Worm (Caenorhabditis elegans) whole organism, L1 larva: ENCODE data around the gene clec-164.

Source experiments
- C04F5.9 ChIP-seq: sonication (generic microtip); optimal IDR thresholded peaks from 2 replicates; lab custom pipeline; 2016; ENCODE audit warnings: missing genetic modification characterization, missing compliant biosample characterization
- C16A3.4 ChIP-seq: fragments of 150-350 bp; optimal IDR thresholded peaks from 2 replicates; lab custom pipeline; 2014; ENCODE audit warnings: missing biosample characterization, missing genetic modification characterization
- Y116A8C.19 ChIP-seq: sonication (generic microtip); optimal IDR thresholded peaks from 2 replicates; lab custom pipeline; 2016; ENCODE audit warnings: missing compliant biosample characterization, missing genetic modification characterization, borderline replicate concordance
- alr-1 ChIP-seq: fragments of 200-800 bp; sonication (Bioruptor generic); optimal IDR thresholded peaks from 2 replicates; lab custom pipeline; 2018; ENCODE audit warnings: borderline replicate concordance, mild to moderate bottlenecking, missing genetic modification characterization, missing compliant biosample characterization
- aly-2 ChIP-seq: fragments of 150-350 bp; optimal IDR thresholded peaks from 2 replicates; lab custom pipeline; 2014; ENCODE audit warnings: missing biosample characterization, missing genetic modification characterization
- blmp-1 ChIP-seq: fragments of 150-350 bp; optimal IDR thresholded peaks from 2 replicates; lab custom pipeline; 2014; ENCODE audit warnings: missing biosample characterization, missing genetic modification characterization
- ceh-82 ChIP-seq, 3 experiments: fragments of 150-350 bp in 1 of 3; sonication (generic microtip) in 2 of 3; optimal IDR thresholded peaks; 2 replicates each; lab custom pipeline; 2014 to 2017; ENCODE audit warnings: missing biosample characterization in 3 of 3, missing genetic modification characterization in 3 of 3
- dpl-1 ChIP-seq, 3 experiments: fragments of 150-350 bp in 2 of 3; sonication (generic microtip) in 1 of 3; optimal IDR thresholded peaks; 2 replicates each; lab custom pipeline; 2014 to 2017; ENCODE audit warnings: missing biosample characterization in 3 of 3, missing genetic modification characterization in 3 of 3, missing genetic modification reagents in 3 of 3
- dsc-1 ChIP-seq: sonication (generic microtip); optimal IDR thresholded peaks from 2 replicates; lab custom pipeline; 2016; ENCODE audit warnings: mild to moderate bottlenecking, missing genetic modification characterization, missing compliant biosample characterization
- efl-1 ChIP-seq, 4 experiments: fragments of 150-350 bp; optimal IDR thresholded peaks in 3 of 4; peaks in 1 of 4; 1 replicate in 1 of 4; 2 replicates in 3 of 4; lab custom pipeline; 2014; ENCODE audit warnings: missing biosample characterization in 2 of 4, missing genetic modification characterization in 2 of 4, missing genetic modification reagents in 2 of 4
- ets-5 ChIP-seq: fragments of 200-800 bp; sonication (Bioruptor generic); IDR thresholded peaks from 2 replicates; pipeline ENCODE4 v1.3.6; 2022; ENCODE audit warnings: missing genetic modification characterization, missing compliant biosample characterization
- jun-1 ChIP-seq: fragments of 150-350 bp; optimal IDR thresholded peaks from 2 replicates; lab custom pipeline; 2014; ENCODE audit warnings: missing biosample characterization, missing genetic modification reagents, missing genetic modification characterization
- lin-15B ChIP-seq: fragments of 150-350 bp; sonication (generic microtip); optimal IDR thresholded peaks from 3 replicates; lab custom pipeline; 2014; ENCODE audit warnings: missing biosample characterization, missing genetic modification characterization
- lin-35 ChIP-seq, 2 experiments: fragments of 150-350 bp; optimal IDR thresholded peaks; 2 replicates each; lab custom pipeline; 2014; ENCODE audit warnings: missing biosample characterization in 2 of 2, missing genetic modification characterization in 2 of 2, missing genetic modification reagents in 2 of 2
- lir-3 ChIP-seq: sonication (generic microtip); optimal IDR thresholded peaks from 2 replicates; lab custom pipeline; 2016; ENCODE audit warnings: mild to moderate bottlenecking, missing genetic modification characterization, moderate library complexity, missing compliant biosample characterization; ENCODE audit not compliant: poor library complexity
- lsy-2 ChIP-seq, 2 experiments: fragments of 150-350 bp; optimal IDR thresholded peaks; 2 replicates each; lab custom pipeline; 2014; ENCODE audit warnings: missing biosample characterization in 2 of 2, missing genetic modification characterization in 2 of 2
- mdl-1 ChIP-seq, 2 experiments: fragments of 150-350 bp; optimal IDR thresholded peaks; 2 replicates each; lab custom pipeline; 2014 to 2017; ENCODE audit warnings: missing biosample characterization in 2 of 2, missing genetic modification characterization in 2 of 2, inconsistent platforms in 1 of 2
- nhr-20 ChIP-seq: sonication (generic microtip); optimal IDR thresholded peaks from 2 replicates; lab custom pipeline; 2016; ENCODE audit warnings: mild to moderate bottlenecking, missing genetic modification characterization, missing compliant biosample characterization
- nhr-237 ChIP-seq: fragments of 150-350 bp; optimal IDR thresholded peaks from 2 replicates; lab custom pipeline; 2014; ENCODE audit warnings: missing biosample characterization, missing genetic modification characterization
- nhr-28 ChIP-seq: fragments of 150-350 bp; optimal IDR thresholded peaks from 2 replicates; lab custom pipeline; 2014; ENCODE audit warnings: missing biosample characterization, missing genetic modification characterization
- nhr-71 ChIP-seq: sonication (generic microtip); optimal IDR thresholded peaks from 2 replicates; lab custom pipeline; 2016; ENCODE audit warnings: mild to moderate bottlenecking, missing genetic modification characterization, moderate library complexity, missing compliant biosample characterization
- nhr-77 ChIP-seq: fragments of 150-350 bp; optimal IDR thresholded peaks from 2 replicates; lab custom pipeline; 2014; ENCODE audit warnings: missing biosample characterization, missing genetic modification characterization
- nhr-84 ChIP-seq: sonication (generic microtip); optimal IDR thresholded peaks from 2 replicates; lab custom pipeline; 2017; ENCODE audit warnings: missing biosample characterization, missing genetic modification characterization
- nhr-85 ChIP-seq: sonication (generic microtip); peaks from one replicate; lab custom pipeline; 2016; ENCODE audit warnings: missing genetic modification characterization, inconsistent platforms, missing compliant biosample characterization
- nhr-90 ChIP-seq: sonication (generic microtip); optimal IDR thresholded peaks from 2 replicates; lab custom pipeline; 2016; ENCODE audit warnings: mild to moderate bottlenecking, missing genetic modification characterization, missing compliant biosample characterization; ENCODE audit not compliant: poor library complexity
- pqm-1 ChIP-seq: sonication (generic microtip); optimal IDR thresholded peaks from 3 replicates; lab custom pipeline; 2017; ENCODE audit warnings: missing biosample characterization, missing genetic modification characterization
- skn-1 ChIP-seq: fragments of 150-350 bp; optimal IDR thresholded peaks from 2 replicates; lab custom pipeline; 2014; ENCODE audit warnings: missing biosample characterization, missing genetic modification characterization
- snu-23 ChIP-seq: sonication (generic microtip); optimal IDR thresholded peaks from 2 replicates; lab custom pipeline; 2016; ENCODE audit warnings: missing genetic modification characterization, missing compliant biosample characterization
- sox-4 ChIP-seq: sonication (generic microtip); optimal IDR thresholded peaks from 2 replicates; lab custom pipeline; 2016; ENCODE audit warnings: missing genetic modification characterization, missing compliant biosample characterization
- sptf-1 ChIP-seq: fragments of 150-350 bp; optimal IDR thresholded peaks from 2 replicates; lab custom pipeline; 2014; ENCODE audit warnings: missing biosample characterization, missing genetic modification characterization
- sup-37 ChIP-seq: fragments of 200-800 bp; sonication (Bioruptor generic); optimal IDR thresholded peaks from 2 replicates; lab custom pipeline; 2018; ENCODE audit warnings: mild to moderate bottlenecking, missing genetic modification characterization, missing compliant biosample characterization
- tlp-1 ChIP-seq: fragments of 150-350 bp; optimal IDR thresholded peaks from 2 replicates; lab custom pipeline; 2014; ENCODE audit warnings: missing biosample characterization, missing genetic modification characterization
- unc-30 ChIP-seq: sonication (generic microtip); optimal IDR thresholded peaks from 2 replicates; lab custom pipeline; 2017; ENCODE audit warnings: missing biosample characterization, missing genetic modification characterization
- zag-1 ChIP-seq: fragments of 150-350 bp; optimal IDR thresholded peaks from 2 replicates; lab custom pipeline; 2014; ENCODE audit warnings: missing biosample characterization, missing genetic modification characterization
- ztf-11 ChIP-seq, 2 experiments: sonication (generic microtip); optimal IDR thresholded peaks; 2 replicates each; lab custom pipeline; 2016 to 2017; ENCODE audit warnings: missing genetic modification characterization in 2 of 2, missing biosample characterization in 1 of 2, missing compliant biosample characterization in 1 of 2
- ztf-4 ChIP-seq: fragments of 150-350 bp; optimal IDR thresholded peaks from 2 replicates; lab custom pipeline; 2014; ENCODE audit warnings: missing biosample characterization, missing genetic modification characterization

Gene clec-164

DNA sequence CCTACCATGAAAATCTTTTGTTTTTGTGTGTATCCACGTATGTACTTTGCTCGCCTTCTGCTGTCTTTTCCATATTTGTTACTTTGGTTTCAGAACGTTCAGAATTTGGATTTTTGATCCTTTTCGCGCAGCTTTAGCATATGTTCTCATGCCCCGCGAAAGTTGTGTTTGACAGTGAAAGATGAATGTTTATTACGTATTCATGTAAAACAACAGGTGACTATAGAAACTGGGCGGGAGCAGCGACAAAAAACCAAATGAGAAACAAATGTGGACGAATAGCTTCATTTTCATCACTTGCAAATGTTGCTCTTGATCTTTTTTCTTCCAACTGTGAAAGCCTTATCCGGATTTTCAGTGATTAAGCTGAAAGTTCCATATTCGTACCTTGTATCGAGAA is at the start of gene clec-164:
Gene clec-164 (plus strand): TSS at position 301 of the 400 bp plus-strand sequence.
- TF ChIP-seq blmp-1 (tag; lab: Kevin White, UChicago) (no peak), dpl-1 (GFP tag; optimal IDR thresholded peaks at IDR 0.05; lab: Kevin White, UChicago) (no peak), unc-30 (tag; lab: Kevin White, UChicago) (no peak), C04F5.9 (tag; lab: Kevin White, UChicago) (no peak), ets-5 (no peak), alr-1 (tag; lab: Kevin White, UChicago) (no peak), sup-37 (GFP tag; lab: Kevin White, UChicago) (no peak), skn-1 (tag; lab: Kevin White, UChicago) (no peak), tlp-1 (tag; lab: Kevin White, UChicago) (no peak), sox-4 (tag; lab: Kevin White, UChicago) (no peak), zag-1 (tag; lab: Kevin White, UChicago) (no peak), lsy-2 (tag; optimal IDR thresholded peaks at IDR 0.05; lab: Kevin White, UChicago) (no peak), pqm-1 (tag; lab: Kevin White, UChicago) (no peak), ztf-4 (tag; lab: Kevin White, UChicago) (no peak), aly-2 (tag; lab: Kevin White, UChicago) (no peak), lin-35 (GFP tag; optimal IDR thresholded peaks at IDR 0.05; lab: Kevin White, UChicago) (no peak), snu-23 (GFP tag; lab: Kevin White, UChicago) (no peak)
- TF ChIP-seq, all 84 proteins: peak for 0

DNA sequence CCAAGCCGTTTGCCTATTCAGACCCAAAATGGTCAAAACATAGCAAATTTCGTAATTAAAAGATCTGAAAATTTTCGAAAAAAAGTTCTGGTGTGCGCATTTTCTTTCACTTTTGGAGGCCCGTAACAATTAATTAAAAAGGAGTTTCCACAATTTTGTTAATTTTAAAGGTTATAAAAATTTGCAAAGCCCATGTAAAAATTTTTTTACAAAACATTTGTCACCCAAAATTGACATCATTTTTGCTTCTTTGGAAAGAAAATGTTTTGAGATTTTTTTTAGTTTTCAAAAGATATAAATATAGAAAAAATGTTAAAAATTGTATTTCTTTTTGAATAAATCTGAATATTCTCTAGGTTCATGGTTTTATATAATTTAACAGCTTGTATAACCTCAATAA is 49.4 kb upstream of the clec-164 start, which contains the start of gene K11H12.6:
Gene K11H12.6 (plus strand): TSS at position 301 of the 400 bp plus-strand sequence.
- TF ChIP-seq Y116A8C.19 (tag; lab: Kevin White, UChicago) (no peak), sptf-1 (tag; lab: Kevin White, UChicago) (no peak), ztf-4 (tag; lab: Kevin White, UChicago) (no peak), nhr-20 (tag; lab: Kevin White, UChicago) (no peak), nhr-90 (tag; lab: Kevin White, UChicago) (no peak), mdl-1 (tag; optimal IDR thresholded peaks at IDR 0.05; lab: Kevin White, UChicago) (no peak), ceh-82 (tag; optimal IDR thresholded peaks at IDR 0.05; lab: Kevin White, UChicago) (no peak), lsy-2 (tag; optimal IDR thresholded peaks at IDR 0.05; lab: Kevin White, UChicago) (no peak), C16A3.4 (tag; lab: Kevin White, UChicago) (no peak), lir-3 (tag; lab: Kevin White, UChicago) (no peak), nhr-77 (tag; lab: Kevin White, UChicago) (no peak), efl-1 (optimal IDR thresholded peaks at IDR 0.05; lab: Kevin White, UChicago) (no peak), efl-1 (GFP tag; optimal IDR thresholded peaks at IDR 0.05 in 1 of 2; lab: Kevin White, UChicago) (no peak), nhr-84 (tag; lab: Kevin White, UChicago) (no peak), lin-15B (tag; lab: Kevin White, UChicago) (no peak), dsc-1 (tag; lab: Kevin White, UChicago) (no peak)

DNA sequence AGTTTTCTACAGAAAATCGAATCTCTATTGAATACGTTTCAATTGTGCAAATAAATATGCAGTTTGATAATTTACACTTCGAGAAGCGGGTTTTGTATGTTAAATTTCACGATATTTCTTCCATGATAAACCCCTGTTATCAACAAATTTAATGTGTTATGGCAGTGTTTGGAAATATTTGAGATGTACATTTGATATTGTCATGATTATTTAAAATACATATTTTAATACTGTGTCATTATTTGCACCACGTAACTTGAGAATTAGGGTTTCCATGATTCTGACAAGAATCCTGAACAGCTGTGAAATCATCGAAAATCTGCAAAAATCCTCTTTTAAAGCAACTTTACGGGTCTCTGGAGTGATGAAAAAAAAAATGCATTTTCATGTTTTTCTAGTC is 46.0 kb upstream of the clec-164 start, which contains the start of gene K11H12.11:
Gene K11H12.11 (minus strand): TSS at position 101 of the 400 bp plus-strand sequence.
- TF ChIP-seq nhr-85 (tag; lab: Kevin White, UChicago) (peak; percentile 6), snu-23 (GFP tag; lab: Kevin White, UChicago) (no peak), efl-1 (optimal IDR thresholded peaks at IDR 0.05; lab: Kevin White, UChicago) (no peak), efl-1 (GFP tag; optimal IDR thresholded peaks at IDR 0.05 in 1 of 2; lab: Kevin White, UChicago) (peak in 1 of 2 experiments; percentile 35), nhr-90 (tag; lab: Kevin White, UChicago) (no peak), skn-1 (tag; lab: Kevin White, UChicago) (no peak), jun-1 (tag; lab: Kevin White, UChicago) (no peak), nhr-71 (tag; lab: Kevin White, UChicago) (no peak), nhr-237 (tag; lab: Kevin White, UChicago) (no peak), blmp-1 (tag; lab: Kevin White, UChicago) (no peak), tlp-1 (tag; lab: Kevin White, UChicago) (no peak), lin-35 (GFP tag; optimal IDR thresholded peaks at IDR 0.05; lab: Kevin White, UChicago) (no peak), zag-1 (tag; lab: Kevin White, UChicago) (no peak), nhr-28 (tag; lab: Kevin White, UChicago) (no peak), ztf-11 (tag; optimal IDR thresholded peaks at IDR 0.05; lab: Kevin White, UChicago) (no peak), unc-30 (tag; lab: Kevin White, UChicago) (no peak)
